Worm (Caenorhabditis elegans) whole organism, L3 larva: Measurements from ENCODE around the gene cal-3.

Experiments used
- ama-1 ChIP-seq: fragments of 150-350 bp; optimal IDR thresholded peaks from 2 replicates; lab custom pipeline; 2018
- ceh-9 ChIP-seq: sonication (generic microtip); optimal IDR thresholded peaks from 2 replicates; lab custom pipeline; 2018; ENCODE audit warnings: missing biosample characterization, missing genetic modification characterization
- egl-27 ChIP-seq: sonication (generic microtip); optimal IDR thresholded peaks from 4 replicates; lab custom pipeline; 2017; ENCODE audit warnings: missing biosample characterization, missing genetic modification reagents, missing genetic modification characterization
- fkh-10 ChIP-seq: sonication (generic microtip); optimal IDR thresholded peaks from 2 replicates; lab custom pipeline; 2017; ENCODE audit warnings: missing biosample characterization, missing genetic modification reagents, missing genetic modification characterization
- nhr-25 ChIP-seq: sonication (generic microtip); optimal IDR thresholded peaks from 2 replicates; lab custom pipeline; 2017; ENCODE audit warnings: missing biosample characterization, missing genetic modification characterization
- pha-4 ChIP-seq: fragments of 150-350 bp; optimal IDR thresholded peaks from 2 replicates; lab custom pipeline; 2014; ENCODE audit warnings: missing biosample characterization, missing genetic modification reagents, missing genetic modification characterization
- skn-1 ChIP-seq: fragments of 150-350 bp; optimal IDR thresholded peaks from 2 replicates; lab custom pipeline; 2014; ENCODE audit warnings: missing biosample characterization, missing genetic modification characterization

DNA sequence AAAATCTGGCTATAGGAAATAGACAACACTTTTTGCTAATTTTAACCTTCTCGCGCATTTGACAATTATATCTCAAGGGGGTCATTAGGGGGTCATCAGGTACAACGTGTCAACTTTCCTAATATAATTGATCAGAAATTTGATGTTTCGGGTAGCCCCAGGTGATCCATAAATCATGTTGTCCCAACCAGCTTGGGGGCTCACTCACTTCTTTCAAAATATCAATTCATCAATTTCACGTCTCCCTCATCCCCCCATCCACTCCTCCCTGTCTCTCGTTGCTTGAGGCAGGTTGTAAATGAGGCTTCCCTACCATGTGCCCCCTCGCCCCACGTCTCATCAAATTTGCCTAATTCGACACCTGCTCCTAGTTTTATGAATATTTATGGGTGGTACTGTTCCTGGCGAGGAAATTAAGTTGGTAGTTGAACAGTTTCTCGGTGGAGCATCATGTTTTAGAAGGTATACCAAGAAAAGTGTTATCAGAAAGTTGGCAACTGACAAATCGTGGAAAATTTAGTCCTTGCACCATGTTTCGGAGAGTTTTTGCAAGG, 23.1 kb upstream of the cal-3 start:
- TF ChIP-seq fkh-10 (GFP tag; lab: Kevin White, UChicago), result no peak
- TF ChIP-seq egl-27, result no peak
- TF ChIP-seq nhr-25 (tag; lab: Kevin White, UChicago), result no peak
- no peak for TF ChIP-seq ceh-9 (tag; lab: Kevin White, UChicago)
- TF ChIP-seq ama-1 (lab: Kevin White, UChicago), result no peak
- TF ChIP-seq pha-4 (tag; lab: Kevin White, UChicago), result no peak
- no peak for TF ChIP-seq skn-1 (tag; lab: Kevin White, UChicago)
